Worm (Caenorhabditis elegans): ENCODE data around the gene sel-5.

Gene sel-5

DNA sequence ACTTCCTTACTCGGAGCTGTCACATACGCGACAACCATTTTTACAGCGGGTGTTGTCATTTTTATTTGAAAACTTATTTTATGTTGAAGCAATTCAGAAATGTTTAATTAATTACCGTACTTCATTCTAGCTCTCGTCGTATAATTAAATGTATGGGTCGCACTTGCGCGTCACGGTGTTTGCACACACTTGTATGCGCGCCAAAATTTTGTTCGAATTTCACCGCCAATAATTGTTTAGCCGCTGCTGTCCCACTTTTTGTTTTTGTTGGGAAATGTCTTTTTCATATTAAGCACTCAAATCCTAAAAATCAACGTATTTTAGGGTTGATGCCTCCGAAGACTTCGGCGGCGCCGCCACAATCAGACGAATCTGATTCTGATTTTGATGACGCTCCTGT is 8.9 kb upstream of the sel-5 start, which contains the start of the genes F35G12.7 and smc-4 (continued):
- TF ChIP-seq ztf-6 (GFP tag; IDR thresholded peaks at IDR 0.05) = no peak
- TF ChIP-seq attf-3 (GFP tag; conservative IDR thresholded peaks at IDR 0.05) = no peak
- TF ChIP-seq lin-54 (GFP tag; optimal IDR thresholded peaks at IDR 0.05) = peak; percentile 81
- TF ChIP-seq snpc-1.3 (tag; optimal IDR thresholded peaks at IDR 0.05; ENCODE audit: insufficient read depth) = peak; percentile 24
- TF ChIP-seq dpff-1 (tag; optimal IDR thresholded peaks at IDR 0.05) = no peak
- no peak for TF ChIP-seq egrh-3 (GFP tag; IDR thresholded peaks at IDR 0.05)
- peak; percentile 47 for TF ChIP-seq him-1 (tag; optimal IDR thresholded peaks at IDR 0.05)
- no peak for TF ChIP-seq snpc-4 (GFP tag; optimal IDR thresholded peaks at IDR 0.05)
- peak in 2 of 4 experiments; percentile 7 to 23 for TF ChIP-seq snpc-4 (tag; optimal IDR thresholded peaks at IDR 0.05)
- TF ChIP-seq lin-35 (GFP tag; optimal IDR thresholded peaks at IDR 0.05) = peak in 1 of 3 experiments; percentile 62
- peak; percentile 43; the same call in 1 of the 2 replicates for TF ChIP-seq pbrm-1 (GFP tag; IDR thresholded peaks at IDR 0.05)
- no peak for TF ChIP-seq egl-18 (GFP tag; IDR thresholded peaks at IDR 0.05)
- no peak for TF ChIP-seq B0261.1 (tag; optimal IDR thresholded peaks at IDR 0.05)
- peak; percentile 62 for TF ChIP-seq tlf-1 (GFP tag; optimal IDR thresholded peaks at IDR 0.05)
- TF ChIP-seq ceh-40 (GFP tag; IDR thresholded peaks at IDR 0.05) = no peak
- TF ChIP-seq xnd-1 (tag; optimal IDR thresholded peaks at IDR 0.05) = peak; percentile 63
- TF ChIP-seq snpc-1.1 (tag; optimal IDR thresholded peaks at IDR 0.05; ENCODE audit: insufficient read depth) = peak; percentile 21
- no peak for TF ChIP-seq bed-2 (GFP tag; IDR thresholded peaks at IDR 0.05)
- no peak for TF ChIP-seq B0019.2 (GFP tag; conservative IDR thresholded peaks at IDR 0.05)
- no peak for TF ChIP-seq lin-26 (GFP tag; IDR thresholded peaks at IDR 0.05)
- TF ChIP-seq F33H1.4 (GFP tag; IDR thresholded peaks at IDR 0.05) = peak; percentile 70
- no peak for TF ChIP-seq nfya-2 (GFP tag; IDR thresholded peaks at IDR 0.05)
- no peak for TF ChIP-seq nfya-1 (tag; optimal IDR thresholded peaks at IDR 0.05; ENCODE audit: borderline replicate concordance, insufficient read depth)
- peak; percentile 19 for TF ChIP-seq ztf-18 (tag; optimal IDR thresholded peaks at IDR 0.05)
- TF ChIP-seq lin-40 (tag; optimal IDR thresholded peaks at IDR 0.05) = no peak
- TF ChIP-seq madf-8 (GFP tag; conservative IDR thresholded peaks at IDR 0.05) = peak; percentile 88
- TF ChIP-seq F39B2.1 (GFP tag; IDR thresholded peaks at IDR 0.05) = no peak
- no peak for TF ChIP-seq let-607 (tag; optimal IDR thresholded peaks at IDR 0.05)
- no peak for TF ChIP-seq athp-1 (tag; optimal IDR thresholded peaks at IDR 0.05)
- no peak for TF ChIP-seq F23B12.7 (tag; optimal IDR thresholded peaks at IDR 0.05; ENCODE audit: insufficient read depth)
- TF ChIP-seq ccch-3 (GFP tag; optimal IDR thresholded peaks at IDR 0.05) = no peak
- TF ChIP-seq attf-5 (GFP tag; optimal IDR thresholded peaks at IDR 0.05) = peak; percentile 21
- peak; percentile 55; the same call in 1 of the 2 replicates for TF ChIP-seq mcd-1 (GFP tag; IDR thresholded peaks at IDR 0.05)
- TF ChIP-seq madf-3 (GFP tag; IDR thresholded peaks at IDR 0.05) = peak; percentile 82; the same call in 1 of the 2 replicates
- no peak for TF ChIP-seq F52B5.7 (tag; optimal IDR thresholded peaks at IDR 0.05)
- TF ChIP-seq nhr-90 (tag; optimal IDR thresholded peaks at IDR 0.05) = no peak
- no peak for TF ChIP-seq somi-1 (GFP tag; optimal IDR thresholded peaks at IDR 0.05)
- no peak for TF ChIP-seq akir-1 (GFP tag; optimal IDR thresholded peaks at IDR 0.05)
- TF ChIP-seq F37B4.10 (GFP tag; IDR thresholded peaks at IDR 0.05) = 0 out of 2 replicates have a peak, but pooled peaks have one; percentile 15
- no peak for TF ChIP-seq ceh-100 (GFP tag; IDR thresholded peaks at IDR 0.05)
- no peak for TF ChIP-seq F49E8.2 (tag; optimal IDR thresholded peaks at IDR 0.05; ENCODE audit: insufficient read depth)
- no peak for TF ChIP-seq F55B11.4 (tag; optimal IDR thresholded peaks at IDR 0.05; ENCODE audit: borderline replicate concordance, insufficient read depth)
- TF ChIP-seq F22D6.2 (tag; optimal IDR thresholded peaks at IDR 0.05) = no peak
- TF ChIP-seq D2030.7 (GFP tag; IDR thresholded peaks at IDR 0.05) = peak; percentile 76
- no peak for TF ChIP-seq cebp-2 (GFP tag; IDR thresholded peaks at IDR 0.05)
- no peak for TF ChIP-seq F10E7.11 (tag; optimal IDR thresholded peaks at IDR 0.05)
- TF ChIP-seq ztf-3 (GFP tag; optimal IDR thresholded peaks at IDR 0.05) = no peak

All from whole organism, young adult.